Worm (Caenorhabditis elegans): ENCODE measurements around the gene set-2.

ce11 chrIII:4881955-4882354 is 48.0 kb downstream of the set-2 start:
- TF ChIP-seq pha-4 (tag; optimal IDR thresholded peaks at IDR 0.05) (no peak), dmd-4 (tag; optimal IDR thresholded peaks at IDR 0.05; ENCODE audit: borderline replicate concordance) (no peak), pqm-1 (tag; optimal IDR thresholded peaks at IDR 0.05) (no peak), sox-4 (tag; optimal IDR thresholded peaks at IDR 0.05) (no peak), unc-86 (tag; optimal IDR thresholded peaks at IDR 0.05) (no peak), ceh-30 (tag; optimal IDR thresholded peaks at IDR 0.05) (no peak)
